Worm (Caenorhabditis elegans) whole organism, mixed stage, embryonic: ENCODE measurements around the gene C09H10.5.

Source experiments
- ceh-39 ChIP-seq: fragments of 150-350 bp; optimal IDR thresholded peaks from 2 replicates; lab custom pipeline; 2014; ENCODE audit warnings: missing biosample characterization, missing genetic modification characterization
- elt-1 ChIP-seq: sonication (generic microtip); optimal IDR thresholded peaks from 2 replicates; lab custom pipeline; 2017; ENCODE audit warnings: missing genetic modification characterization, mild to moderate bottlenecking, missing compliant biosample characterization, antibody characterized with exemption, moderate library complexity, borderline replicate concordance; ENCODE audit not compliant: insufficient read depth
- mab-5 ChIP-seq: fragments of 150-350 bp; optimal IDR thresholded peaks from 2 replicates; lab custom pipeline; 2014; ENCODE audit warnings: missing biosample characterization, missing genetic modification characterization
- nhr-12 ChIP-seq: fragments of 150-350 bp; optimal IDR thresholded peaks from 2 replicates; lab custom pipeline; 2014; ENCODE audit warnings: missing biosample characterization, missing genetic modification characterization
- nhr-76 ChIP-seq: sonication (generic microtip); optimal IDR thresholded peaks from 2 replicates; lab custom pipeline; 2017; ENCODE audit warnings: missing biosample characterization, missing genetic modification characterization
- pha-4 ChIP-seq: fragments of 150-350 bp; optimal IDR thresholded peaks from 2 replicates; lab custom pipeline; 2018; ENCODE audit warnings: missing biosample characterization, missing genetic modification reagents, missing genetic modification characterization
- snpc-4 ChIP-seq: fragments of 150-350 bp; optimal IDR thresholded peaks from 2 replicates; lab custom pipeline; 2014; ENCODE audit warnings: missing biosample characterization, missing genetic modification characterization
- sptf-1 ChIP-seq: sonication (generic microtip); optimal IDR thresholded peaks from 2 replicates; lab custom pipeline; 2017; ENCODE audit warnings: mild to moderate bottlenecking, missing genetic modification characterization, moderate library complexity, missing compliant biosample characterization

ce11 chrII:11125059-11125594 is 21.6 kb upstream of the C09H10.5 start:
- TF ChIP-seq ceh-39 (no peak), pha-4 (no peak), mab-5 (tag; lab: Kevin White, UChicago) (no peak), elt-1 (no peak), snpc-4 (tag; lab: Kevin White, UChicago) (no peak), sptf-1 (tag; lab: Kevin White, UChicago) (no peak), nhr-12 (tag; lab: Kevin White, UChicago) (no peak), nhr-76 (no peak)
